Fruit fly (Drosophila melanogaster): ENCODE data around the gene Elp1.
A peak's percentile ranks its signal among the peaks of the same experiment; 100 is the strongest.

Elp1 gene

DNA sequence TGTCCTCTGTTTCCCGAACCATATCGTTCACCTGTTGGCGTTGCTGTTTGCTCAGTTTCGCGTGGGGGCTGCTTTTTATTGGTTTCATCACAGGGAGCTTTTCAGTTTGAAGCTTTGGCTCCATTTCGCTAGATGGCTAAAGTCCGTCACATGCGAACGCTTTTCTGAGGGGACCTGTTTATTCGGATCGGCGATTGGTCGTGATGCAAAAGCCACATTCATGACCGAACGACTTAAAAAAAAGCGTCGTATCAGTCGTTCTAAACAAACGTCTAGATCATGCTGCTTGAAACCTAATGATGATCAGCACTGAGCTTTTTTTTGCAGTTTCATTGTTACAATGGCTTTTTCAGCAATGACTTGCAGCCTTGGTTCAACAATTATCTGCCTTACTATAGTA, 39.1 kb downstream of the Elp1 start, which contains the start of gene CG6908 (continued):
- TF ChIP-seq chinmo (GFP tag; IDR thresholded peaks at IDR 0.05; ENCODE audit: partially characterized antibody) (peak; percentile 91; the same call in 3 of the 4 replicates), exex (tag; optimal IDR thresholded peaks at IDR 0.05) (peak; percentile 68), amos (GFP tag; IDR thresholded peaks at IDR 0.05; ENCODE audit: partially characterized antibody) (peak; percentile 21; the same call in 1 of the 2 replicates), CG8290 (GFP tag; optimal IDR thresholded peaks at IDR 0.05) (no peak), CG8290 (tag; optimal IDR thresholded peaks at IDR 0.05) (peak in 1 of 2 experiments; percentile 7), Ssrp (tag; optimal IDR thresholded peaks at IDR 0.05) (no peak), PHDP (tag; optimal IDR thresholded peaks at IDR 0.05) (peak; percentile 11), Drgx (GFP tag; IDR thresholded peaks at IDR 0.05) (0 out of 2 replicates have a peak, but pooled peaks have one; percentile 11), ci (GFP tag; IDR thresholded peaks at IDR 0.05) (peak; percentile 39; the same call in 2 of the 3 replicates), Deaf1 (tag; optimal IDR thresholded peaks at IDR 0.05) (peak; percentile 68), Nf-YB (GFP tag; optimal IDR thresholded peaks at IDR 0.05) (peak; percentile 83), sd (tag; optimal IDR thresholded peaks at IDR 0.05) (peak; percentile 34), CG12769 (tag; optimal IDR thresholded peaks at IDR 0.05) (peak; percentile 56)

- TF ChIP-seq zfh2 (GFP tag; optimal IDR thresholded peaks at IDR 0.05) (no peak), Deaf1 (tag; optimal IDR thresholded peaks at IDR 0.05) (peak; percentile 82), CG3163 (GFP tag; optimal IDR thresholded peaks at IDR 0.05) (no peak), Med (GFP tag) (peak; percentile 75), CG13287 (GFP tag; IDR thresholded peaks at IDR 0.05; ENCODE audit: partially characterized antibody) (0 out of 2 replicates have a peak, but pooled peaks have one; percentile 13), CG12769 (tag; optimal IDR thresholded peaks at IDR 0.05) (peak; percentile 60), Nf-YA (GFP tag; IDR thresholded peaks at IDR 0.05) (no peak), ssp (GFP tag; IDR thresholded peaks at IDR 0.05) (no peak), CG9932 (GFP tag; IDR thresholded peaks at IDR 0.05) (peak; percentile 15; the same call in 1 of the 2 replicates), row (GFP tag; IDR thresholded peaks at IDR 0.05) (peak; percentile 49; the same call in 2 of the 3 replicates), Jarid2 (GFP tag; optimal IDR thresholded peaks at IDR 0.05) (peak; percentile 24), D19A (tag; optimal IDR thresholded peaks at IDR 0.05) (peak; percentile 82), sug (tag; optimal IDR thresholded peaks at IDR 0.05) (peak; percentile 37), Trl (optimal IDR thresholded peaks at IDR 0.05) (peak in 1 of 2 experiments; percentile 36), Trl (GFP tag; optimal IDR thresholded peaks at IDR 0.05) (no peak), GATAe (GFP tag; conservative IDR thresholded peaks at IDR 0.05) (peak; percentile 61; the same call in 1 of the 2 replicates)
Observed at dm6 chr3R:11690857-11691471, 40.2 kb downstream of the Elp1 start.

dm6 chr3R:11691747-11692146, 41.0 kb downstream of the Elp1 start, which contains the start of gene CG18765:
CG18765 (minus strand) TSS chr3R:11691799.
- no peak for TF ChIP-seq CG9876 (GFP tag; optimal IDR thresholded peaks at IDR 0.05)
- TF ChIP-seq CG17912 (GFP tag; optimal IDR thresholded peaks at IDR 0.05), result no peak
- TF ChIP-seq exex (tag; optimal IDR thresholded peaks at IDR 0.05), result peak; percentile 79
- peak; percentile 59 for TF ChIP-seq CG34376 (GFP tag; optimal IDR thresholded peaks at IDR 0.05)
- TF ChIP-seq sd (tag; optimal IDR thresholded peaks at IDR 0.05), result peak; percentile 32
- TF ChIP-seq unpg (GFP tag; optimal IDR thresholded peaks at IDR 0.05), result no peak
- peak; percentile 14 for TF ChIP-seq sens (GFP tag)
- TF ChIP-seq mirr (GFP tag; optimal IDR thresholded peaks at IDR 0.05), result peak; percentile 49
- TF ChIP-seq gro (GFP tag; optimal IDR thresholded peaks at IDR 0.05), result no peak
- no peak for TF ChIP-seq Dip3 (GFP tag; optimal IDR thresholded peaks at IDR 0.05)

DNA sequence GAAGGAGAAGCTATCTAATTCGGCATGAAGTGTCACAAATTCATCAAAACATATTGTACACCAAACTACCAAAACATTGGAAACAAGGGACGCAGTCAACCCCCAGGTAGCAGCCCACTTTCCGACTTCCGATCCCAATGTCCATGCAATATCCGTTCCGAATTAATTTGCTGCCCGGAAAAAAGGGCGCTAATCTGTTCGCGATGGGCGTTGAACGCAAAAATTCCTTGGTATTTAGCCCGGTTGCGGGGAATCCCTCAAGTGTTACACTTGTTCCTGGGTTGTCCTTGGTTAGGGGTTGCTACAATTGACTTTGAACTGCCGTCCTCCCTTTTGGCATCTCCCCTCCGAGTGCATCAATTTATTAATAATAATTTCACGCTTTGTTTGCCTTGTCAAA, 41.7 kb downstream of the Elp1 start:
- peak; percentile 89 for TF ChIP-seq gsb-n (tag; optimal IDR thresholded peaks at IDR 0.05)
- TF ChIP-seq CG42726 (GFP tag; IDR thresholded peaks at IDR 0.05; ENCODE audit: partially characterized antibody), result no peak
- TF ChIP-seq nerfin-1 (tag; optimal IDR thresholded peaks at IDR 0.05), result peak; percentile 94
- TF ChIP-seq sd (tag; optimal IDR thresholded peaks at IDR 0.05), result peak; percentile 6
- TF ChIP-seq ara (GFP tag; IDR thresholded peaks at IDR 0.05), result no peak
- no peak for TF ChIP-seq croc (GFP tag; conservative IDR thresholded peaks at IDR 0.05)
- TF ChIP-seq odd (GFP tag; optimal IDR thresholded peaks at IDR 0.05), result no peak
- peak; percentile 27 for TF ChIP-seq oc (tag; optimal IDR thresholded peaks at IDR 0.05)
- peak; percentile 72 for TF ChIP-seq pros (GFP tag; optimal IDR thresholded peaks at IDR 0.05)
- TF ChIP-seq Awh (GFP tag; IDR thresholded peaks at IDR 0.05), result no peak
- TF ChIP-seq ham (GFP tag; IDR thresholded peaks at IDR 0.05), result no peak
- TF ChIP-seq sens (GFP tag), result peak; percentile 54
- TF ChIP-seq CG6254 (GFP tag; optimal IDR thresholded peaks at IDR 0.05), result no peak
- TF ChIP-seq ttk (GFP tag; IDR thresholded peaks at IDR 0.05), result no peak
